Worm (Caenorhabditis elegans) whole organism, L4 larva: ENCODE data around the gene C28D4.7.

ENCODE experiments used
- egl-27 ChIP-seq: sonication (generic microtip); optimal IDR thresholded peaks from 3 replicates; lab custom pipeline; 2017; ENCODE audit warnings: missing biosample characterization, missing genetic modification reagents, missing genetic modification characterization
- nhr-102 ChIP-seq: sonication (generic microtip); optimal IDR thresholded peaks from 2 replicates; lab custom pipeline; 2016; ENCODE audit warnings: mild to moderate bottlenecking, missing genetic modification characterization, moderate library complexity, missing compliant biosample characterization
- nhr-237 ChIP-seq: sonication (generic microtip); optimal IDR thresholded peaks from 2 replicates; lab custom pipeline; 2017; ENCODE audit warnings: missing biosample characterization, missing genetic modification characterization
- pha-4 ChIP-seq, 2 experiments: fragments of 150-350 bp in 1 of 2; fragments of 200-800 bp in 1 of 2; sonication (Bioruptor generic) in 1 of 2; IDR thresholded peaks in 1 of 2; optimal IDR thresholded peaks in 1 of 2; 2 replicates each; pipeline versions ENCODE4 v1.3.6 to Lab custom; 2014 to 2022; ENCODE audit warnings: missing genetic modification characterization in 2 of 2, missing genetic modification reagents in 2 of 2, missing biosample characterization in 1 of 2, missing compliant biosample characterization in 1 of 2
- snpc-4 ChIP-seq: fragments of 150-350 bp; optimal IDR thresholded peaks from 2 replicates; lab custom pipeline; 2014; ENCODE audit warnings: missing biosample characterization, missing genetic modification characterization
- unc-130 ChIP-seq: sonication (generic microtip); optimal IDR thresholded peaks from 2 replicates; lab custom pipeline; 2016; ENCODE audit warnings: missing genetic modification reagents, missing genetic modification characterization, missing compliant biosample characterization
- unc-62 ChIP-seq, 3 experiments: fragments of 150-350 bp in 1 of 3; sonication (generic microtip); optimal IDR thresholded peaks in 2 of 3; peaks in 1 of 3; 1 replicate in 1 of 3; 2 replicates in 2 of 3; lab custom pipeline; 2014 to 2017; ENCODE audit warnings: missing biosample characterization in 3 of 3, missing genetic modification characterization in 3 of 3, missing genetic modification reagents in 3 of 3, missing genotype in 1 of 3

DNA sequence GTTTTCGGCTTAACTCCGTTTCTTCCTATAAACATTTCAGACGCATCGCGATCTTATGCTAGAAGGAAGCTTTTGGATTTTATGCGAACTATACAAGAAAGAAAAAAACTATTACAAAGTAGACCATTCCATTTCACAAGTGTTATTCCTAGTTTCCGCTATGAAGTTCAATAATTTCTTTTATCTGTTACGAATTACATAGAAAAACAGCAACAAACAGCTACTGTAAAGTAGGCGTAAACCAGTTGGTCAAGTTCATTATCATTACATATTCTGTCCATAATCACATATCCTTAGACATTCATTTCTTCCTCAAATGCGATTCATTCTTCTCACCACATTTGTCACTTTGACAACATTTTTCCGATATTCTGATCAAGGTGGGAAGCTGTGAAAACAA, 4.8 kb downstream of the C28D4.7 start, which contains the start of gene C28D4.10:
- TF ChIP-seq nhr-102 (tag; lab: Kevin White, UChicago) (no peak), unc-62 (GFP tag; optimal IDR thresholded peaks at IDR 0.05 in 1 of 2; lab: Kevin White, UChicago) (no peak), unc-62 (tag; optimal IDR thresholded peaks at IDR 0.05; lab: Kevin White, UChicago) (no peak), pha-4 (GFP tag; IDR thresholded peaks at IDR 0.05; lab: Robert Waterston, UW) (no peak), pha-4 (tag; optimal IDR thresholded peaks at IDR 0.05; lab: Kevin White, UChicago) (no peak), egl-27 (tag; lab: Kevin White, UChicago) (no peak), unc-130 (GFP tag; lab: Kevin White, UChicago) (no peak), snpc-4 (tag; lab: Kevin White, UChicago) (no peak), nhr-237 (tag; lab: Kevin White, UChicago) (no peak)
